Worm (Caenorhabditis elegans) whole organism, L1 larva: ENCODE data around the gene metl-13.

ENCODE experiments used
- C04F5.9 ChIP-seq: sonication (generic microtip); optimal IDR thresholded peaks from 2 replicates; lab custom pipeline; 2016; ENCODE audit warnings: missing genetic modification characterization, missing compliant biosample characterization
- C16A3.4 ChIP-seq: fragments of 150-350 bp; optimal IDR thresholded peaks from 2 replicates; lab custom pipeline; 2014; ENCODE audit warnings: missing biosample characterization, missing genetic modification characterization
- F16B12.6 ChIP-seq: fragments of 150-350 bp; optimal IDR thresholded peaks from 2 replicates; lab custom pipeline; 2014; ENCODE audit warnings: missing biosample characterization, missing genetic modification characterization
- alr-1 ChIP-seq: fragments of 200-800 bp; sonication (Bioruptor generic); optimal IDR thresholded peaks from 2 replicates; lab custom pipeline; 2018; ENCODE audit warnings: borderline replicate concordance, mild to moderate bottlenecking, missing genetic modification characterization, missing compliant biosample characterization
- aly-2 ChIP-seq: fragments of 150-350 bp; optimal IDR thresholded peaks from 2 replicates; lab custom pipeline; 2014; ENCODE audit warnings: missing biosample characterization, missing genetic modification characterization
- blmp-1 ChIP-seq: fragments of 150-350 bp; optimal IDR thresholded peaks from 2 replicates; lab custom pipeline; 2014; ENCODE audit warnings: missing biosample characterization, missing genetic modification characterization
- ceh-8 ChIP-seq: fragments of 200-800 bp; sonication (Bioruptor generic); optimal IDR thresholded peaks from 2 replicates; lab custom pipeline; 2018; ENCODE audit warnings: mild to moderate bottlenecking, missing genetic modification characterization, moderate library complexity, missing compliant biosample characterization
- ceh-82 ChIP-seq, 3 experiments: fragments of 150-350 bp in 1 of 3; sonication (generic microtip) in 2 of 3; optimal IDR thresholded peaks; 2 replicates each; lab custom pipeline; 2014 to 2017; ENCODE audit warnings: missing biosample characterization in 3 of 3, missing genetic modification characterization in 3 of 3
- dpl-1 ChIP-seq, 3 experiments: fragments of 150-350 bp in 2 of 3; sonication (generic microtip) in 1 of 3; optimal IDR thresholded peaks; 2 replicates each; lab custom pipeline; 2014 to 2017; ENCODE audit warnings: missing biosample characterization in 3 of 3, missing genetic modification characterization in 3 of 3, missing genetic modification reagents in 3 of 3
- efl-1 ChIP-seq, 4 experiments: fragments of 150-350 bp; optimal IDR thresholded peaks in 3 of 4; peaks in 1 of 4; 1 replicate in 1 of 4; 2 replicates in 3 of 4; lab custom pipeline; 2014; ENCODE audit warnings: missing biosample characterization in 2 of 4, missing genetic modification characterization in 2 of 4, missing genetic modification reagents in 2 of 4
- elt-3 ChIP-seq, 6 experiments: fragments of 150-350 bp in 1 of 6; sonication (generic microtip); optimal IDR thresholded peaks; 2 replicates each; lab custom pipeline; 2017 to 2018; ENCODE audit warnings: missing biosample characterization in 6 of 6, missing genetic modification characterization in 6 of 6, inconsistent platforms in 1 of 6
- fkh-4 ChIP-seq: sonication (generic microtip); optimal IDR thresholded peaks from 2 replicates; lab custom pipeline; 2016; ENCODE audit warnings: missing compliant biosample characterization, missing genetic modification characterization, borderline replicate concordance
- grh-1 ChIP-seq: fragments of 200-800 bp; sonication (Bioruptor generic); IDR thresholded peaks from 2 replicates; pipeline ENCODE4 v1.3.6; 2022; ENCODE audit warnings: missing genetic modification reagents, missing genetic modification characterization, missing compliant biosample characterization
- hlh-4 ChIP-seq: sonication (generic microtip); optimal IDR thresholded peaks from 2 replicates; lab custom pipeline; 2016; ENCODE audit warnings: mild to moderate bottlenecking, missing genetic modification characterization, missing compliant biosample characterization
- isw-1 ChIP-seq: fragments of 200-800 bp; sonication (Bioruptor generic); IDR thresholded peaks from 2 replicates; pipeline ENCODE4 v1.3.6; 2022; ENCODE audit warnings: missing genetic modification characterization, missing compliant biosample characterization
- jun-1 ChIP-seq: fragments of 150-350 bp; optimal IDR thresholded peaks from 2 replicates; lab custom pipeline; 2014; ENCODE audit warnings: missing biosample characterization, missing genetic modification reagents, missing genetic modification characterization
- lin-14 ChIP-seq: fragments of 200-800 bp; sonication (Bioruptor generic); optimal IDR thresholded peaks from 2 replicates; lab custom pipeline; 2018; ENCODE audit warnings: mild to moderate bottlenecking, missing genetic modification characterization, moderate library complexity, missing compliant biosample characterization
- lin-35 ChIP-seq, 2 experiments: fragments of 150-350 bp; optimal IDR thresholded peaks; 2 replicates each; lab custom pipeline; 2014; ENCODE audit warnings: missing biosample characterization in 2 of 2, missing genetic modification characterization in 2 of 2, missing genetic modification reagents in 2 of 2
- lin-39 ChIP-seq: fragments of 150-350 bp; optimal IDR thresholded peaks from 2 replicates; lab custom pipeline; 2014; ENCODE audit warnings: missing biosample characterization, missing genetic modification reagents, missing genetic modification characterization
- lsy-2 ChIP-seq, 2 experiments: fragments of 150-350 bp; optimal IDR thresholded peaks; 2 replicates each; lab custom pipeline; 2014; ENCODE audit warnings: missing biosample characterization in 2 of 2, missing genetic modification characterization in 2 of 2
- mdl-1 ChIP-seq, 2 experiments: fragments of 150-350 bp; optimal IDR thresholded peaks; 2 replicates each; lab custom pipeline; 2014 to 2017; ENCODE audit warnings: missing biosample characterization in 2 of 2, missing genetic modification characterization in 2 of 2, inconsistent platforms in 1 of 2
- mef-2 ChIP-seq: fragments of 150-350 bp; optimal IDR thresholded peaks from 2 replicates; lab custom pipeline; 2014; ENCODE audit warnings: missing biosample characterization, missing genetic modification characterization
- mep-1 ChIP-seq: fragments of 150-350 bp; optimal IDR thresholded peaks from 2 replicates; lab custom pipeline; 2014; ENCODE audit warnings: missing biosample characterization, missing genetic modification characterization
- nhr-12 ChIP-seq: sonication (generic microtip); optimal IDR thresholded peaks from 2 replicates; lab custom pipeline; 2017; ENCODE audit warnings: missing biosample characterization, missing genetic modification characterization
- nhr-19 ChIP-seq: fragments of 200-800 bp; sonication (Bioruptor generic); conservative IDR thresholded peaks from 2 replicates; pipeline ENCODE4 v1.3.6; 2022; ENCODE audit warnings: missing genetic modification characterization, missing compliant biosample characterization
- nhr-20 ChIP-seq: sonication (generic microtip); optimal IDR thresholded peaks from 2 replicates; lab custom pipeline; 2016; ENCODE audit warnings: mild to moderate bottlenecking, missing genetic modification characterization, missing compliant biosample characterization
- nhr-237 ChIP-seq: fragments of 150-350 bp; optimal IDR thresholded peaks from 2 replicates; lab custom pipeline; 2014; ENCODE audit warnings: missing biosample characterization, missing genetic modification characterization
- nhr-71 ChIP-seq: sonication (generic microtip); optimal IDR thresholded peaks from 2 replicates; lab custom pipeline; 2016; ENCODE audit warnings: mild to moderate bottlenecking, missing genetic modification characterization, moderate library complexity, missing compliant biosample characterization
- nhr-76 ChIP-seq: sonication (generic microtip); optimal IDR thresholded peaks from 2 replicates; lab custom pipeline; 2017; ENCODE audit warnings: missing biosample characterization, missing genetic modification characterization
- nhr-84 ChIP-seq: sonication (generic microtip); optimal IDR thresholded peaks from 2 replicates; lab custom pipeline; 2017; ENCODE audit warnings: missing biosample characterization, missing genetic modification characterization
- nhr-85 ChIP-seq: sonication (generic microtip); peaks from one replicate; lab custom pipeline; 2016; ENCODE audit warnings: missing genetic modification characterization, inconsistent platforms, missing compliant biosample characterization
- nhr-90 ChIP-seq: sonication (generic microtip); optimal IDR thresholded peaks from 2 replicates; lab custom pipeline; 2016; ENCODE audit warnings: mild to moderate bottlenecking, missing genetic modification characterization, missing compliant biosample characterization; ENCODE audit not compliant: poor library complexity
- pax-3 ChIP-seq: fragments of 200-800 bp; sonication (Bioruptor generic); optimal IDR thresholded peaks from 2 replicates; lab custom pipeline; 2018; ENCODE audit warnings: mild to moderate bottlenecking, missing genetic modification characterization, moderate library complexity, missing compliant biosample characterization
- skn-1 ChIP-seq: fragments of 150-350 bp; optimal IDR thresholded peaks from 2 replicates; lab custom pipeline; 2014; ENCODE audit warnings: missing biosample characterization, missing genetic modification characterization
- snu-23 ChIP-seq: sonication (generic microtip); optimal IDR thresholded peaks from 2 replicates; lab custom pipeline; 2016; ENCODE audit warnings: missing genetic modification characterization, missing compliant biosample characterization
- tbx-2 ChIP-seq: sonication (generic microtip); optimal IDR thresholded peaks from 2 replicates; lab custom pipeline; 2016; ENCODE audit warnings: missing genetic modification characterization, missing compliant biosample characterization
- unc-30 ChIP-seq: sonication (generic microtip); optimal IDR thresholded peaks from 2 replicates; lab custom pipeline; 2017; ENCODE audit warnings: missing biosample characterization, missing genetic modification characterization
- unc-86 ChIP-seq: sonication (generic microtip); optimal IDR thresholded peaks from 2 replicates; lab custom pipeline; 2016; ENCODE audit warnings: missing genetic modification characterization, missing compliant biosample characterization
- unc-98 ChIP-seq: fragments of 200-800 bp; sonication (Bioruptor generic); IDR thresholded peaks from 2 replicates; pipeline ENCODE4 v1.3.6; 2022; ENCODE audit warnings: missing genetic modification characterization, missing compliant biosample characterization
- zip-4 ChIP-seq: fragments of 200-800 bp; sonication (Bioruptor generic); optimal IDR thresholded peaks from 2 replicates; lab custom pipeline; 2018; ENCODE audit warnings: mild to moderate bottlenecking, missing genetic modification characterization, moderate library complexity, missing compliant biosample characterization
- ztf-11 ChIP-seq, 2 experiments: sonication (generic microtip); optimal IDR thresholded peaks; 2 replicates each; lab custom pipeline; 2016 to 2017; ENCODE audit warnings: missing genetic modification characterization in 2 of 2, missing biosample characterization in 1 of 2, missing compliant biosample characterization in 1 of 2

metl-13 gene

DNA sequence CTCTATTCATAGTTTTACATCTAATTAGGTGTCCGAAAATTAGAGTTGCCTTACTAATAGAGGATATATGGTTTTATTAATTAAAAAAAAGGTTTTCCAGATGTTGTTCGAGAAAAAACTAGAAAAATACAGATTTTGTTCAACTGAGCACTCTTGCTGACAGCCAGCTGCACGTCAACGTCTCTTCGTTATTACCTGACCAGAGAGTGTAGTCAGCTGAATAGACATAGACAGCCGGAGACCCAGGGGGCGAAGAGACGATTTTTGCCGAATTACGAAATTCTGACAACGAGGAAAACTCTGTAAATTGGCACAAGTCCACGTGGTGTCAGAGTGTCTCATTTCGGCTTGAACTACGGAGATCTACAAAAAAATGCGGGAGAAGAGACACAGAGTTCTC lies 16.3 kb upstream of the metl-13 start (continued):
- TF ChIP-seq nhr-20 (peak; percentile 24), pax-3 (tag; lab: Kevin White, UChicago) (no peak)

DNA sequence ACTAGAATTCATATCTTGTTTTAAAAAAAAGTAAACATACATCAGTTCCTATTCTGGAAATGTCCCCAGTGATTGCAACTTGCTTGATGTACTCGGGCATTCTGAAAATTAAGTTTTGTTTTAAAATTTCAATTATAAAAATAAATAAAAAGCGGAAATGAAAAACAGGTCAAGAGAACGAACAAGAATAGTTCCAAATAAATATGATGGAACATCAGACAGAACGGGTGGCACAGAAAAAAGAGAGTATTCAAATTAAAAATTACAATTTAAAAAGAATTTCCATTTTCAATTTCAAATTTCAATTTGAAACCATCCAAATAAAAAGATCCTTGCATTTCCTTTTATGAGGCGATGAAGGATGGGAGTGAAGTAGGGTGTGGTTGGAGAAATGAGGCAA lies 13.6 kb upstream of the metl-13 start, which contains the start of gene C01B10.3:
Gene C01B10.3 (minus strand): TSS at position 101 of the 400 bp plus-strand sequence.
- no peak for TF ChIP-seq unc-30 (tag; lab: Kevin White, UChicago)
- no peak for TF ChIP-seq hlh-4
- no peak for TF ChIP-seq grh-1 (GFP tag; lab: Robert Waterston, UW)
- TF ChIP-seq F16B12.6 (tag; lab: Kevin White, UChicago), result no peak

DNA sequence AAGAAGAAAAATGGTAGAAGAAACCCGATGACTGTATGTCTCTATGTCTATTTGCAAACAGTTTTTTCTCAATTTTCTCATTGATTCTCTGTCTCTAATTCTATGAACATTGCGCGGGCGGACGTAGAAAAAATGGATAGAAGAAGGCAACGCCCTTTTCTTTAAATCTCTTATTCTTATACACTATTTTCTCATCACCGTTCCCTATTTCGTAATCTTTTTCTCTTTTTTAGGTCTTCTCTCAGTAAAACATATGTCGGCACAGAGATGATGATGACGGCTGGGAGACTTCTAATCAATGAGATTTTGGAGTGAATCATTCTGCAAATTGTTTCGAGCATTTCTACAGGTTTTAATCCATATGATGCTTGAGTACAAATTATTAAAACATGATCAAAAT lies 12.7 kb upstream of the metl-13 start:
- TF ChIP-seq C16A3.4 (tag; lab: Kevin White, UChicago) (no peak), nhr-76 (tag; lab: Kevin White, UChicago) (no peak), ceh-8 (GFP tag; lab: Kevin White, UChicago) (no peak), lin-39 (no peak), mef-2 (tag; lab: Kevin White, UChicago) (no peak), alr-1 (tag; lab: Kevin White, UChicago) (no peak), nhr-237 (tag; lab: Kevin White, UChicago) (peak; percentile 17), zip-4 (peak; percentile 85), dpl-1 (GFP tag; optimal IDR thresholded peaks at IDR 0.05; lab: Kevin White, UChicago) (peak; percentile 15 to 30 (median 23)), isw-1 (no peak), ceh-82 (tag; optimal IDR thresholded peaks at IDR 0.05; lab: Kevin White, UChicago) (no peak), unc-98 (GFP tag; lab: Robert Waterston, UW) (no peak), unc-86 (tag; lab: Kevin White, UChicago) (no peak), lin-14 (GFP tag; lab: Kevin White, UChicago) (peak; percentile 94), aly-2 (tag; lab: Kevin White, UChicago) (no peak), C04F5.9 (tag; lab: Kevin White, UChicago) (no peak), jun-1 (tag; lab: Kevin White, UChicago) (no peak), nhr-19 (GFP tag; lab: Robert Waterston, UW) (no peak), mep-1 (tag; lab: Kevin White, UChicago) (peak; percentile 42), blmp-1 (peak; percentile 46), skn-1 (tag; lab: Kevin White, UChicago) (peak; percentile 77), nhr-20 (peak; percentile 33), lin-35 (GFP tag; optimal IDR thresholded peaks at IDR 0.05; lab: Kevin White, UChicago) (peak in 1 of 2 experiments; percentile 47), nhr-90 (peak; percentile 35), ztf-11 (tag; optimal IDR thresholded peaks at IDR 0.05; lab: Kevin White, UChicago) (no peak), snu-23 (GFP tag; lab: Kevin White, UChicago) (peak; percentile 43), fkh-4 (tag; lab: Kevin White, UChicago) (no peak), elt-3 (tag; optimal IDR thresholded peaks at IDR 0.05; lab: Kevin White, UChicago) (peak in 2 of 6 experiments; percentile 43 to 68), efl-1 (optimal IDR thresholded peaks at IDR 0.05; lab: Kevin White, UChicago) (peak; percentile 13 to 17), efl-1 (GFP tag; optimal IDR thresholded peaks at IDR 0.05 in 1 of 2; lab: Kevin White, UChicago) (peak; percentile 20 to 91), nhr-84 (tag; lab: Kevin White, UChicago) (no peak), nhr-12 (no peak), nhr-71 (tag; lab: Kevin White, UChicago) (peak; percentile 40), tbx-2 (tag; lab: Kevin White, UChicago) (peak; percentile 15), lsy-2 (tag; optimal IDR thresholded peaks at IDR 0.05; lab: Kevin White, UChicago) (peak in 1 of 2 experiments; percentile 43), mdl-1 (tag; optimal IDR thresholded peaks at IDR 0.05; lab: Kevin White, UChicago) (no peak), nhr-85 (tag; lab: Kevin White, UChicago) (peak; percentile 71)
- TF ChIP-seq, all 84 proteins: peak for 17
